Fruit fly (Drosophila melanogaster) whole organism, embryonic: ENCODE measurements around the gene Rfx.
A peak's percentile ranks its signal among the peaks of the same experiment; 100 is the strongest.

Experiments used
- CG15011 ChIP-seq: fragments of 200-800 bp; sonication (Bioruptor generic); optimal IDR thresholded peaks from 3 replicates; lab custom pipeline; 2018; ENCODE audit warnings: missing biosample characterization, mild to moderate bottlenecking, missing genetic modification characterization
- CG15601 ChIP-seq: fragments of 200-800 bp; sonication (Bioruptor generic); optimal IDR thresholded peaks from 3 replicates; lab custom pipeline; 2019; ENCODE audit warnings: missing biosample characterization, mild to moderate bottlenecking, missing genetic modification characterization, moderate library complexity
- CG2875 ChIP-seq: fragments of 200-800 bp; sonication (Bioruptor generic); optimal IDR thresholded peaks from 2 replicates; lab custom pipeline; 2017; ENCODE audit warnings: missing biosample characterization, mild to moderate bottlenecking, missing genetic modification characterization, missing genetic modification reagents
- D19A ChIP-seq: fragments of 200-800 bp; optimal IDR thresholded peaks from 3 replicates; lab custom pipeline; 2019; ENCODE audit warnings: missing biosample characterization, mild to moderate bottlenecking, missing genetic modification characterization, moderate library complexity
- D19B ChIP-seq: fragments of 200-800 bp; sonication (Bioruptor generic); optimal IDR thresholded peaks from 2 replicates; lab custom pipeline; 2017; ENCODE audit warnings: missing biosample characterization, mild to moderate bottlenecking, missing genetic modification characterization
- nau ChIP-seq: fragments of 200-800 bp; sonication (Bioruptor generic); optimal IDR thresholded peaks from 3 replicates; lab custom pipeline; 2017; ENCODE audit warnings: missing biosample characterization, mild to moderate bottlenecking, missing genetic modification characterization, missing genetic modification reagents
- sob ChIP-seq: fragments of 200-800 bp; sonication (Bioruptor generic); IDR thresholded peaks from 2 replicates; pipeline ENCODE4 v1.3.6; 2022; ENCODE audit warnings: missing biosample characterization, missing genetic modification characterization

- TF ChIP-seq CG15601 (tag; lab: Kevin White, UChicago) (peak; percentile 63), D19B (GFP tag; lab: Kevin White, UChicago) (no peak), nau (GFP tag; lab: Kevin White, UChicago) (no peak), sob (GFP tag; lab: Robert Waterston, UW) (no peak), CG15011 (GFP tag; lab: Kevin White, UChicago) (peak; percentile 17), CG2875 (GFP tag; lab: Kevin White, UChicago) (peak; percentile 3), D19A (tag; lab: Kevin White, UChicago) (peak; percentile 89)
Observed at dm6 chr3R:10388128-10389026, 10.5 kb upstream of the Rfx start, which contains the start of gene cwo.
